Worm (Caenorhabditis elegans): ENCODE results near the gene Y48E1C.1.

DNA sequence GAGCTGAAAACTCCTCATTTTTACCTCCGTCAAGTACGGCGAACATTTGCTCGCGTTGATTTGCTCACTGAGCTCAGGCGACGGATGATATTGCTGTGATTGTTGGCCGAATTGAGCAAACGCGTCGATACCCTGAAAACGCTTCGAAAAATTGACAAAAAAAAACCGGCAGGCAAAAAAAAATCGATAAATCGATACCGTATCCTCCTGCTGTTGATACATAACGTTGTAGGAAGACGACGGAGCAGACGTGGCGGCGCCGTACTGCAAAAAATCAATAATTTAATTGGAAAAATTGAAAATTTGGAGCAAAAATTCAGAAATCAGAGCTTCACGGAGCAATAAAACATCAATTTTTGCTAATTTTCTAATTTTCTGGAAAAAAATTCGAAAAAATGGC lies 40.0 kb downstream of the Y48E1C.1 start:
- TF ChIP-seq pha-4 (tag; optimal IDR thresholded peaks at IDR 0.05): no peak
- no peak for TF ChIP-seq tbx-7 (tag; optimal IDR thresholded peaks at IDR 0.05)
- TF ChIP-seq fkh-6 (tag; optimal IDR thresholded peaks at IDR 0.05): no peak
- no peak for TF ChIP-seq eyg-1 (tag; optimal IDR thresholded peaks at IDR 0.05)
- TF ChIP-seq fkh-10 (GFP tag; optimal IDR thresholded peaks at IDR 0.05): no peak
- peak; percentile 26 for TF ChIP-seq ceh-48 (tag; optimal IDR thresholded peaks at IDR 0.05)
- no peak for TF ChIP-seq unc-55 (GFP tag; optimal IDR thresholded peaks at IDR 0.05)
- no peak for TF ChIP-seq gmeb-2 (tag; optimal IDR thresholded peaks at IDR 0.05)
- no peak for TF ChIP-seq pqm-1 (tag; optimal IDR thresholded peaks at IDR 0.05)
- no peak for TF ChIP-seq ets-4 (tag; optimal IDR thresholded peaks at IDR 0.05)
- no peak for TF ChIP-seq rnt-1 (tag; optimal IDR thresholded peaks at IDR 0.05)
- TF ChIP-seq hlh-15 (tag; optimal IDR thresholded peaks at IDR 0.05): no peak
- TF ChIP-seq nhr-11 (tag; optimal IDR thresholded peaks at IDR 0.05): no peak

All from whole organism, late embryonic.